Fruit fly (Drosophila melanogaster): ENCODE data around the gene IntS2.

The IntS2 gene

dm6 chrX:17656501-17656900 lies at the start of gene IntS2:
Gene IntS2, minus strand, starts transcription at chrX:17656818.
- no peak for TF ChIP-seq Mnt (GFP tag; optimal IDR thresholded peaks at IDR 0.05)
- no peak for TF ChIP-seq CG11617 (GFP tag; optimal IDR thresholded peaks at IDR 0.05)
- no peak for TF ChIP-seq CG33017 (tag; optimal IDR thresholded peaks at IDR 0.05)
- TF ChIP-seq CG7045 (GFP tag; optimal IDR thresholded peaks at IDR 0.05): no peak
- no peak for TF ChIP-seq ovo (GFP tag; optimal IDR thresholded peaks at IDR 0.05)
- TF ChIP-seq tj (GFP tag; optimal IDR thresholded peaks at IDR 0.05): no peak
- no peak for TF ChIP-seq kay (GFP tag; ENCODE audit: borderline replicate concordance)
- no peak for TF ChIP-seq bab1 (GFP tag; optimal IDR thresholded peaks at IDR 0.05)
- no peak for TF ChIP-seq CG7101 (tag; optimal IDR thresholded peaks at IDR 0.05)
- TF ChIP-seq Hr96 (GFP tag; optimal IDR thresholded peaks at IDR 0.05): no peak
- no peak for TF ChIP-seq cic (GFP tag; optimal IDR thresholded peaks at IDR 0.05)
- no peak for TF ChIP-seq CG14711 (tag; optimal IDR thresholded peaks at IDR 0.05)
- TF ChIP-seq Crg-1 (GFP tag; optimal IDR thresholded peaks at IDR 0.05): no peak
- TF ChIP-seq toe (GFP tag; optimal IDR thresholded peaks at IDR 0.05): no peak
- TF ChIP-seq CG12768 (GFP tag; optimal IDR thresholded peaks at IDR 0.05): no peak
- no peak for TF ChIP-seq cnc (optimal IDR thresholded peaks at IDR 0.05)
- TF ChIP-seq Clk (GFP tag; optimal IDR thresholded peaks at IDR 0.05): no peak
- no peak for TF ChIP-seq CG5204 (GFP tag; optimal IDR thresholded peaks at IDR 0.05)
- no peak for TF ChIP-seq pad (GFP tag; optimal IDR thresholded peaks at IDR 0.05)
- no peak for TF ChIP-seq CG1620 (GFP tag; optimal IDR thresholded peaks at IDR 0.05)

- TF ChIP-seq CG1620 (GFP tag; optimal IDR thresholded peaks at IDR 0.05): peak; percentile 98
- TF ChIP-seq tj (GFP tag; optimal IDR thresholded peaks at IDR 0.05): peak; percentile 77
- peak; percentile 77 for TF ChIP-seq CG33017 (tag; optimal IDR thresholded peaks at IDR 0.05)
- peak; percentile 81 for TF ChIP-seq Crg-1 (GFP tag; optimal IDR thresholded peaks at IDR 0.05)
- TF ChIP-seq CG12768 (GFP tag; optimal IDR thresholded peaks at IDR 0.05): peak; percentile 74
- peak; percentile 88 for TF ChIP-seq CG5204 (GFP tag; optimal IDR thresholded peaks at IDR 0.05)
- peak; percentile 10 for TF ChIP-seq cic (GFP tag; optimal IDR thresholded peaks at IDR 0.05)
- TF ChIP-seq kay (GFP tag; ENCODE audit: borderline replicate concordance): peak; percentile 20
- peak; percentile 94 for TF ChIP-seq ovo (GFP tag; optimal IDR thresholded peaks at IDR 0.05)
- TF ChIP-seq Hr96 (GFP tag; optimal IDR thresholded peaks at IDR 0.05): no peak
- TF ChIP-seq bab1 (GFP tag; optimal IDR thresholded peaks at IDR 0.05): peak; percentile 96
- peak; percentile 89 for TF ChIP-seq CG11617 (GFP tag; optimal IDR thresholded peaks at IDR 0.05)
- peak; percentile 93 for TF ChIP-seq CG7101 (tag; optimal IDR thresholded peaks at IDR 0.05)
- no peak for TF ChIP-seq cnc (optimal IDR thresholded peaks at IDR 0.05)
- TF ChIP-seq Mnt (GFP tag; optimal IDR thresholded peaks at IDR 0.05): peak; percentile 92
- peak; percentile 76 for TF ChIP-seq pad (GFP tag; optimal IDR thresholded peaks at IDR 0.05)
- TF ChIP-seq CG7045 (GFP tag; optimal IDR thresholded peaks at IDR 0.05): peak; percentile 74
- TF ChIP-seq Clk (GFP tag; optimal IDR thresholded peaks at IDR 0.05): peak; percentile 12
- peak; percentile 91 for TF ChIP-seq toe (GFP tag; optimal IDR thresholded peaks at IDR 0.05)
- peak; percentile 79 for TF ChIP-seq CG14711 (tag; optimal IDR thresholded peaks at IDR 0.05)
Measured at dm6 chrX:17702738-17703570, 46.3 kb upstream of the IntS2 start, which contains the start of the genes CG8188 and par-6. Gene CG8188, minus strand, starts transcription at chrX:17703024. Gene par-6, plus strand, starts transcription at chrX:17703352.

- TF ChIP-seq Hr96 (GFP tag; optimal IDR thresholded peaks at IDR 0.05): peak; percentile 85
- TF ChIP-seq Mnt (GFP tag; optimal IDR thresholded peaks at IDR 0.05): peak; percentile 77
- TF ChIP-seq CG33017 (tag; optimal IDR thresholded peaks at IDR 0.05): peak; percentile 30
- peak; percentile 90 for TF ChIP-seq CG7101 (tag; optimal IDR thresholded peaks at IDR 0.05)
- peak; percentile 83 for TF ChIP-seq kay (GFP tag; ENCODE audit: borderline replicate concordance)
- TF ChIP-seq cic (GFP tag; optimal IDR thresholded peaks at IDR 0.05): no peak
- TF ChIP-seq CG12768 (GFP tag; optimal IDR thresholded peaks at IDR 0.05): peak; percentile 65
- peak; percentile 76 for TF ChIP-seq pad (GFP tag; optimal IDR thresholded peaks at IDR 0.05)
- no peak for TF ChIP-seq cnc (optimal IDR thresholded peaks at IDR 0.05)
- peak; percentile 74 for TF ChIP-seq Crg-1 (GFP tag; optimal IDR thresholded peaks at IDR 0.05)
- TF ChIP-seq toe (GFP tag; optimal IDR thresholded peaks at IDR 0.05): peak; percentile 68
- TF ChIP-seq CG7045 (GFP tag; optimal IDR thresholded peaks at IDR 0.05): peak; percentile 59
- TF ChIP-seq tj (GFP tag; optimal IDR thresholded peaks at IDR 0.05): peak; percentile 75
- TF ChIP-seq ovo (GFP tag; optimal IDR thresholded peaks at IDR 0.05): no peak
- TF ChIP-seq CG1620 (GFP tag; optimal IDR thresholded peaks at IDR 0.05): peak; percentile 80
- peak; percentile 33 for TF ChIP-seq Clk (GFP tag; optimal IDR thresholded peaks at IDR 0.05)
- peak; percentile 76 for TF ChIP-seq CG14711 (tag; optimal IDR thresholded peaks at IDR 0.05)
- TF ChIP-seq bab1 (GFP tag; optimal IDR thresholded peaks at IDR 0.05): peak; percentile 97
- peak; percentile 94 for TF ChIP-seq CG11617 (GFP tag; optimal IDR thresholded peaks at IDR 0.05)
- TF ChIP-seq CG5204 (GFP tag; optimal IDR thresholded peaks at IDR 0.05): peak; percentile 78
Measured at dm6 chrX:17698864-17699504, 42.4 kb upstream of the IntS2 start.

dm6 chrX:17698436-17698835 lies 41.8 kb upstream of the IntS2 start, which contains the start of gene chas:
Gene chas, minus strand, starts transcription at chrX:17698730.
- TF ChIP-seq cic (GFP tag; optimal IDR thresholded peaks at IDR 0.05) (peak; percentile 53), CG11617 (GFP tag; optimal IDR thresholded peaks at IDR 0.05) (no peak)

dm6 chrX:17697703-17698145 lies 41.1 kb upstream of the IntS2 start:
- TF ChIP-seq CG5204 (GFP tag; optimal IDR thresholded peaks at IDR 0.05): no peak
- TF ChIP-seq Crg-1 (GFP tag; optimal IDR thresholded peaks at IDR 0.05): no peak
- no peak for TF ChIP-seq cnc (optimal IDR thresholded peaks at IDR 0.05)
- no peak for TF ChIP-seq CG14711 (tag; optimal IDR thresholded peaks at IDR 0.05)
- no peak for TF ChIP-seq Mnt (GFP tag; optimal IDR thresholded peaks at IDR 0.05)
- no peak for TF ChIP-seq toe (GFP tag; optimal IDR thresholded peaks at IDR 0.05)
- TF ChIP-seq CG1620 (GFP tag; optimal IDR thresholded peaks at IDR 0.05): no peak
- TF ChIP-seq cic (GFP tag; optimal IDR thresholded peaks at IDR 0.05): no peak
- no peak for TF ChIP-seq Hr96 (GFP tag; optimal IDR thresholded peaks at IDR 0.05)
- no peak for TF ChIP-seq Clk (GFP tag; optimal IDR thresholded peaks at IDR 0.05)
- no peak for TF ChIP-seq tj (GFP tag; optimal IDR thresholded peaks at IDR 0.05)
- no peak for TF ChIP-seq CG11617 (GFP tag; optimal IDR thresholded peaks at IDR 0.05)
- no peak for TF ChIP-seq CG12768 (GFP tag; optimal IDR thresholded peaks at IDR 0.05)
- TF ChIP-seq CG7045 (GFP tag; optimal IDR thresholded peaks at IDR 0.05): no peak
- TF ChIP-seq pad (GFP tag; optimal IDR thresholded peaks at IDR 0.05): no peak
- no peak for TF ChIP-seq CG7101 (tag; optimal IDR thresholded peaks at IDR 0.05)
